Worm (Caenorhabditis elegans) whole organism, L1 larva: ENCODE results near the gene K01A2.10.

Source experiments
- C04F5.9 ChIP-seq: sonication (generic microtip); optimal IDR thresholded peaks from 2 replicates; lab custom pipeline; 2016; ENCODE audit warnings: missing genetic modification characterization, missing compliant biosample characterization
- C16A3.4 ChIP-seq: fragments of 150-350 bp; optimal IDR thresholded peaks from 2 replicates; lab custom pipeline; 2014; ENCODE audit warnings: missing biosample characterization, missing genetic modification characterization
- C34B4.2 ChIP-seq: sonication (generic microtip); optimal IDR thresholded peaks from 2 replicates; lab custom pipeline; 2017; ENCODE audit warnings: mild to moderate bottlenecking, missing genetic modification characterization, missing compliant biosample characterization
- F16B12.6 ChIP-seq: fragments of 150-350 bp; optimal IDR thresholded peaks from 2 replicates; lab custom pipeline; 2014; ENCODE audit warnings: missing biosample characterization, missing genetic modification characterization
- Y116A8C.19 ChIP-seq: sonication (generic microtip); optimal IDR thresholded peaks from 2 replicates; lab custom pipeline; 2016; ENCODE audit warnings: missing compliant biosample characterization, missing genetic modification characterization, borderline replicate concordance
- aha-1 ChIP-seq: fragments of 150-350 bp; optimal IDR thresholded peaks from 2 replicates; lab custom pipeline; 2014; ENCODE audit warnings: missing biosample characterization, missing genetic modification characterization
- aly-2 ChIP-seq: fragments of 150-350 bp; optimal IDR thresholded peaks from 2 replicates; lab custom pipeline; 2014; ENCODE audit warnings: missing biosample characterization, missing genetic modification characterization
- ama-1 ChIP-seq: fragments of 150-350 bp; optimal IDR thresholded peaks from 2 replicates; lab custom pipeline; 2014
- blmp-1 ChIP-seq: fragments of 150-350 bp; optimal IDR thresholded peaks from 2 replicates; lab custom pipeline; 2014; ENCODE audit warnings: missing biosample characterization, missing genetic modification characterization
- ceh-63 ChIP-seq: fragments of 200-800 bp; sonication (Bioruptor generic); optimal IDR thresholded peaks from 2 replicates; lab custom pipeline; 2018; ENCODE audit warnings: mild to moderate bottlenecking, missing genetic modification characterization, missing compliant biosample characterization
- ceh-8 ChIP-seq: fragments of 200-800 bp; sonication (Bioruptor generic); optimal IDR thresholded peaks from 2 replicates; lab custom pipeline; 2018; ENCODE audit warnings: mild to moderate bottlenecking, missing genetic modification characterization, moderate library complexity, missing compliant biosample characterization
- ceh-82 ChIP-seq, 3 experiments: fragments of 150-350 bp in 1 of 3; sonication (generic microtip) in 2 of 3; optimal IDR thresholded peaks; 2 replicates each; lab custom pipeline; 2014 to 2017; ENCODE audit warnings: missing biosample characterization in 3 of 3, missing genetic modification characterization in 3 of 3
- ceh-88 ChIP-seq: fragments of 200-800 bp; sonication (Bioruptor generic); IDR thresholded peaks from 2 replicates; pipeline ENCODE4 v1.3.6; 2022; ENCODE audit warnings: missing genetic modification characterization, missing compliant biosample characterization
- ceh-90 ChIP-seq: sonication (generic microtip); optimal IDR thresholded peaks from 2 replicates; lab custom pipeline; 2016; ENCODE audit warnings: missing genetic modification characterization, missing compliant biosample characterization
- ces-1 ChIP-seq: fragments of 150-350 bp; optimal IDR thresholded peaks from 2 replicates; lab custom pipeline; 2014; ENCODE audit warnings: missing biosample characterization, missing genetic modification reagents, missing genetic modification characterization
- efl-1 ChIP-seq, 4 experiments: fragments of 150-350 bp; optimal IDR thresholded peaks in 3 of 4; peaks in 1 of 4; 1 replicate in 1 of 4; 2 replicates in 3 of 4; lab custom pipeline; 2014; ENCODE audit warnings: missing biosample characterization in 2 of 4, missing genetic modification characterization in 2 of 4, missing genetic modification reagents in 2 of 4
- egl-13 ChIP-seq: sonication (generic microtip); optimal IDR thresholded peaks from 2 replicates; lab custom pipeline; 2016; ENCODE audit warnings: missing genotype, missing genetic modification reagents, missing genetic modification characterization, missing compliant biosample characterization
- egl-27 ChIP-seq, 2 experiments: fragments of 150-350 bp in 1 of 2; sonication (generic microtip); optimal IDR thresholded peaks; 3 replicates each; lab custom pipeline; 2017 to 2018; ENCODE audit warnings: missing biosample characterization in 2 of 2, missing genetic modification characterization in 2 of 2, missing genetic modification reagents in 2 of 2
- elt-2 ChIP-seq: sonication (generic microtip); optimal IDR thresholded peaks from 2 replicates; lab custom pipeline; 2016; ENCODE audit warnings: missing genetic modification characterization, mild to moderate bottlenecking, inconsistent platforms, missing compliant biosample characterization, missing genetic modification reagents
- elt-3 ChIP-seq, 6 experiments: fragments of 150-350 bp in 1 of 6; sonication (generic microtip); optimal IDR thresholded peaks; 2 replicates each; lab custom pipeline; 2017 to 2018; ENCODE audit warnings: missing biosample characterization in 6 of 6, missing genetic modification characterization in 6 of 6, inconsistent platforms in 1 of 6
- ets-5 ChIP-seq: fragments of 200-800 bp; sonication (Bioruptor generic); IDR thresholded peaks from 2 replicates; pipeline ENCODE4 v1.3.6; 2022; ENCODE audit warnings: missing genetic modification characterization, missing compliant biosample characterization
- fkh-10 ChIP-seq: sonication (generic microtip); optimal IDR thresholded peaks from 2 replicates; lab custom pipeline; 2017; ENCODE audit warnings: missing biosample characterization, missing genetic modification reagents, missing genetic modification characterization
- fkh-4 ChIP-seq: sonication (generic microtip); optimal IDR thresholded peaks from 2 replicates; lab custom pipeline; 2016; ENCODE audit warnings: missing compliant biosample characterization, missing genetic modification characterization, borderline replicate concordance
- fkh-8 ChIP-seq: sonication (generic microtip); optimal IDR thresholded peaks from 2 replicates; lab custom pipeline; 2016; ENCODE audit warnings: mild to moderate bottlenecking, missing genetic modification characterization, missing compliant biosample characterization
- grh-1 ChIP-seq: fragments of 200-800 bp; sonication (Bioruptor generic); IDR thresholded peaks from 2 replicates; pipeline ENCODE4 v1.3.6; 2022; ENCODE audit warnings: missing genetic modification reagents, missing genetic modification characterization, missing compliant biosample characterization
- hlh-17 ChIP-seq: fragments of 200-800 bp; sonication (Bioruptor generic); optimal IDR thresholded peaks from 2 replicates; lab custom pipeline; 2018; ENCODE audit warnings: missing genetic modification characterization, mild to moderate bottlenecking, missing compliant biosample characterization, moderate library complexity, borderline replicate concordance
- hpl-2 ChIP-seq: fragments of 150-350 bp; optimal IDR thresholded peaks from 2 replicates; lab custom pipeline; 2014; ENCODE audit warnings: missing biosample characterization, missing genetic modification reagents, missing genetic modification characterization
- lin-13 ChIP-seq: fragments of 150-350 bp; optimal IDR thresholded peaks from 2 replicates; lab custom pipeline; 2014; ENCODE audit warnings: missing biosample characterization, missing genetic modification reagents, missing genetic modification characterization
- lin-14 ChIP-seq: fragments of 200-800 bp; sonication (Bioruptor generic); optimal IDR thresholded peaks from 2 replicates; lab custom pipeline; 2018; ENCODE audit warnings: mild to moderate bottlenecking, missing genetic modification characterization, moderate library complexity, missing compliant biosample characterization
- lin-39 ChIP-seq: fragments of 150-350 bp; optimal IDR thresholded peaks from 2 replicates; lab custom pipeline; 2014; ENCODE audit warnings: missing biosample characterization, missing genetic modification reagents, missing genetic modification characterization
- lir-3 ChIP-seq: sonication (generic microtip); optimal IDR thresholded peaks from 2 replicates; lab custom pipeline; 2016; ENCODE audit warnings: mild to moderate bottlenecking, missing genetic modification characterization, moderate library complexity, missing compliant biosample characterization; ENCODE audit not compliant: poor library complexity
- lsy-2 ChIP-seq, 2 experiments: fragments of 150-350 bp; optimal IDR thresholded peaks; 2 replicates each; lab custom pipeline; 2014; ENCODE audit warnings: missing biosample characterization in 2 of 2, missing genetic modification characterization in 2 of 2
- mep-1 ChIP-seq: fragments of 150-350 bp; optimal IDR thresholded peaks from 2 replicates; lab custom pipeline; 2014; ENCODE audit warnings: missing biosample characterization, missing genetic modification characterization
- nhr-11 ChIP-seq: fragments of 150-350 bp; optimal IDR thresholded peaks from 2 replicates; lab custom pipeline; 2014; ENCODE audit warnings: missing biosample characterization, missing genetic modification characterization
- nhr-19 ChIP-seq: fragments of 200-800 bp; sonication (Bioruptor generic); conservative IDR thresholded peaks from 2 replicates; pipeline ENCODE4 v1.3.6; 2022; ENCODE audit warnings: missing genetic modification characterization, missing compliant biosample characterization
- nhr-20 ChIP-seq: sonication (generic microtip); optimal IDR thresholded peaks from 2 replicates; lab custom pipeline; 2016; ENCODE audit warnings: mild to moderate bottlenecking, missing genetic modification characterization, missing compliant biosample characterization
- nhr-237 ChIP-seq: fragments of 150-350 bp; optimal IDR thresholded peaks from 2 replicates; lab custom pipeline; 2014; ENCODE audit warnings: missing biosample characterization, missing genetic modification characterization
- nhr-76 ChIP-seq: sonication (generic microtip); optimal IDR thresholded peaks from 2 replicates; lab custom pipeline; 2017; ENCODE audit warnings: missing biosample characterization, missing genetic modification characterization
- nhr-90 ChIP-seq: sonication (generic microtip); optimal IDR thresholded peaks from 2 replicates; lab custom pipeline; 2016; ENCODE audit warnings: mild to moderate bottlenecking, missing genetic modification characterization, missing compliant biosample characterization; ENCODE audit not compliant: poor library complexity
- rnt-1 ChIP-seq: sonication (generic microtip); optimal IDR thresholded peaks from 2 replicates; lab custom pipeline; 2016; ENCODE audit warnings: mild to moderate bottlenecking, missing genetic modification characterization, moderate library complexity, missing compliant biosample characterization
- snpc-4 ChIP-seq: fragments of 150-350 bp; optimal IDR thresholded peaks from 2 replicates; lab custom pipeline; 2014; ENCODE audit warnings: missing biosample characterization, missing genetic modification characterization
- sox-4 ChIP-seq: sonication (generic microtip); optimal IDR thresholded peaks from 2 replicates; lab custom pipeline; 2016; ENCODE audit warnings: missing genetic modification characterization, missing compliant biosample characterization
- sptf-1 ChIP-seq: fragments of 150-350 bp; optimal IDR thresholded peaks from 2 replicates; lab custom pipeline; 2014; ENCODE audit warnings: missing biosample characterization, missing genetic modification characterization
- sup-37 ChIP-seq: fragments of 200-800 bp; sonication (Bioruptor generic); optimal IDR thresholded peaks from 2 replicates; lab custom pipeline; 2018; ENCODE audit warnings: mild to moderate bottlenecking, missing genetic modification characterization, missing compliant biosample characterization
- tlp-1 ChIP-seq: fragments of 150-350 bp; optimal IDR thresholded peaks from 2 replicates; lab custom pipeline; 2014; ENCODE audit warnings: missing biosample characterization, missing genetic modification characterization
- unc-130 ChIP-seq: fragments of 150-350 bp; optimal IDR thresholded peaks from 2 replicates; lab custom pipeline; 2017; ENCODE audit warnings: missing biosample characterization, missing genetic modification characterization, inconsistent platforms
- unc-30 ChIP-seq: sonication (generic microtip); optimal IDR thresholded peaks from 2 replicates; lab custom pipeline; 2017; ENCODE audit warnings: missing biosample characterization, missing genetic modification characterization
- unc-98 ChIP-seq: fragments of 200-800 bp; sonication (Bioruptor generic); IDR thresholded peaks from 2 replicates; pipeline ENCODE4 v1.3.6; 2022; ENCODE audit warnings: missing genetic modification characterization, missing compliant biosample characterization

Gene K01A2.10

ce11 chrII:285627-286550, 37.0 kb downstream of the K01A2.10 start, which contains the start of gene B0432.10 (continued):
- TF ChIP-seq egl-27 (tag; optimal IDR thresholded peaks at IDR 0.05; lab: Kevin White, UChicago), result no peak
- no peak for TF ChIP-seq ces-1 (GFP tag; lab: Kevin White, UChicago)
- TF ChIP-seq unc-30 (tag; lab: Kevin White, UChicago), result no peak
- TF ChIP-seq hpl-2 (GFP tag; lab: Kevin White, UChicago), result no peak
- peak; percentile 43 for TF ChIP-seq ceh-90 (tag; lab: Kevin White, UChicago)
- peak; percentile 61 for TF ChIP-seq ceh-8
- TF ChIP-seq aha-1 (tag; lab: Kevin White, UChicago), result peak; percentile 32
- TF ChIP-seq lsy-2 (tag; optimal IDR thresholded peaks at IDR 0.05; lab: Kevin White, UChicago), result peak; percentile 92
- no peak for TF ChIP-seq fkh-10 (GFP tag; lab: Kevin White, UChicago)
- peak; percentile 91 for TF ChIP-seq nhr-19 (GFP tag; lab: Robert Waterston, UW)
- TF ChIP-seq egl-13 (tag; lab: Kevin White, UChicago), result peak; percentile 81
- TF ChIP-seq grh-1 (GFP tag; lab: Robert Waterston, UW), result peak; percentile 77
- TF ChIP-seq efl-1 (optimal IDR thresholded peaks at IDR 0.05; lab: Kevin White, UChicago), result peak; percentile 76 to 97
- TF ChIP-seq efl-1 (GFP tag; optimal IDR thresholded peaks at IDR 0.05 in 1 of 2; lab: Kevin White, UChicago), result peak; percentile 97 to 100
- peak; percentile 89 for TF ChIP-seq nhr-20 (tag; lab: Kevin White, UChicago)
- TF ChIP-seq fkh-4, result no peak
- TF ChIP-seq ama-1 (lab: Kevin White, UChicago), result no peak
- TF ChIP-seq mep-1 (tag; lab: Kevin White, UChicago), result peak; percentile 99
- peak; percentile 23 for TF ChIP-seq aly-2
- TF ChIP-seq unc-98, result no peak
- TF ChIP-seq elt-2 (tag; lab: Kevin White, UChicago), result peak; percentile 52
- TF ChIP-seq sox-4 (tag; lab: Kevin White, UChicago), result peak; percentile 62
- no peak for TF ChIP-seq C34B4.2
- TF ChIP-seq sup-37 (GFP tag; lab: Kevin White, UChicago), result peak; percentile 60
- TF ChIP-seq elt-3 (tag; optimal IDR thresholded peaks at IDR 0.05; lab: Kevin White, UChicago), result peak in 2 of 6 experiments; percentile 68 to 92
- TF ChIP-seq fkh-8 (tag; lab: Kevin White, UChicago), result peak; percentile 80
- peak; percentile 85 for TF ChIP-seq C16A3.4
- no peak for TF ChIP-seq ceh-63 (GFP tag; lab: Kevin White, UChicago)
- peak; percentile 88 for TF ChIP-seq lin-39 (tag; lab: Kevin White, UChicago)
- no peak for TF ChIP-seq nhr-76 (tag; lab: Kevin White, UChicago)
- TF ChIP-seq lir-3 (tag; lab: Kevin White, UChicago), result no peak
- TF ChIP-seq nhr-11 (tag; lab: Kevin White, UChicago), result peak; percentile 69
- peak; percentile 77 for TF ChIP-seq blmp-1 (tag; lab: Kevin White, UChicago)
- peak; percentile 89 for TF ChIP-seq rnt-1 (tag; lab: Kevin White, UChicago)
- peak; percentile 95 for TF ChIP-seq unc-130 (tag; lab: Kevin White, UChicago)
- peak; percentile 64 for TF ChIP-seq F16B12.6 (tag; lab: Kevin White, UChicago)
- 0 out of 2 replicates have a peak, but pooled peaks have one; percentile 23 for TF ChIP-seq ceh-88 (GFP tag; lab: Robert Waterston, UW)
- TF ChIP-seq Y116A8C.19 (tag; lab: Kevin White, UChicago), result no peak
- TF ChIP-seq C04F5.9, result peak; percentile 65

- TF ChIP-seq nhr-11 (tag; lab: Kevin White, UChicago) (no peak), hpl-2 (GFP tag; lab: Kevin White, UChicago) (no peak), sox-4 (tag; lab: Kevin White, UChicago) (no peak), sptf-1 (no peak), lin-14 (GFP tag; lab: Kevin White, UChicago) (no peak), lin-13 (GFP tag; lab: Kevin White, UChicago) (no peak), lin-39 (tag; lab: Kevin White, UChicago) (no peak), nhr-237 (tag; lab: Kevin White, UChicago) (no peak), ceh-82 (tag; optimal IDR thresholded peaks at IDR 0.05; lab: Kevin White, UChicago) (no peak), tlp-1 (no peak), rnt-1 (tag; lab: Kevin White, UChicago) (no peak), C16A3.4 (no peak), snpc-4 (tag; lab: Kevin White, UChicago) (no peak), hlh-17 (GFP tag; lab: Kevin White, UChicago) (no peak), ets-5 (GFP tag; lab: Robert Waterston, UW) (no peak), nhr-90 (no peak)
Measured at ce11 chrII:283594-283993, 39.3 kb downstream of the K01A2.10 start, which contains the start of gene B0432.9. Gene B0432.9, minus strand, starts transcription at chrII:283694.
